Fruit fly (Drosophila melanogaster) S2 (cell line): ENCODE measurements around the gene CG7567.

ENCODE experiments used
- CG8478 ChIP-seq: fragments of >200 bp; optimal IDR thresholded peaks from 2 replicates; lab custom pipeline; 2018
- CTCF ChIP-seq, 2 experiments: fragments of >200 bp; optimal IDR thresholded peaks; 2 replicates each; lab custom pipeline; 2018

- TF ChIP-seq CG8478 (lab: Kevin White, UChicago): no peak
- TF ChIP-seq CTCF (optimal IDR thresholded peaks at IDR 0.05; lab: Kevin White, UChicago): no peak
Measured at dm6 chr3R:29584266-29584665, 3.6 kb downstream of the CG7567 start.
